Worm (Caenorhabditis elegans): ENCODE data around the gene far-3.

Gene far-3

ce11 chrV:13006754-13007153 is 9.4 kb upstream of the far-3 start:
- TF ChIP-seq arid-1 (GFP tag; conservative IDR thresholded peaks at IDR 0.05) = 0 out of 2 replicates have a peak, but pooled peaks have one; percentile 28
- TF ChIP-seq lin-38 (GFP tag; IDR thresholded peaks at IDR 0.05) = peak; percentile 40
- no peak for TF ChIP-seq ztf-7 (tag; optimal IDR thresholded peaks at IDR 0.05)

- TF ChIP-seq lsy-2 (tag; optimal IDR thresholded peaks at IDR 0.05) = no peak
- TF ChIP-seq daf-12 (tag; optimal IDR thresholded peaks at IDR 0.05) = no peak
- TF ChIP-seq D1046.2 (GFP tag; IDR thresholded peaks at IDR 0.05) = peak; percentile 71; the same call in 1 of the 2 replicates
- no peak for TF ChIP-seq Y105C5A.15 (GFP tag; IDR thresholded peaks at IDR 0.05)
- peak; percentile 90 for TF ChIP-seq set-16 (GFP tag; IDR thresholded peaks at IDR 0.05)
- TF ChIP-seq aha-1 (tag) = peak; percentile 69
- no peak for TF ChIP-seq mxl-2 (GFP tag; conservative IDR thresholded peaks at IDR 0.05)
- TF ChIP-seq fkh-10 (GFP tag; optimal IDR thresholded peaks at IDR 0.05) = no peak
Observed at ce11 chrV:13004374-13004773, 7.1 kb upstream of the far-3 start.

- peak; percentile 65 for TF ChIP-seq F10B5.3 (tag; optimal IDR thresholded peaks at IDR 0.05)
- 0 out of 2 replicates have a peak, but pooled peaks have one; percentile 39 for TF ChIP-seq zfp-3 (GFP tag; conservative IDR thresholded peaks at IDR 0.05)
- peak; percentile 61 for TF ChIP-seq duxl-1 (tag; optimal IDR thresholded peaks at IDR 0.05; ENCODE audit: poor library complexity)
- no peak for TF ChIP-seq snpc-4 (tag; optimal IDR thresholded peaks at IDR 0.05)
- 0 out of 2 replicates have a peak, but pooled peaks have one; percentile 55 for TF ChIP-seq F26F4.8 (GFP tag; conservative IDR thresholded peaks at IDR 0.05)
- peak; percentile 85 for TF ChIP-seq mep-1 (tag; optimal IDR thresholded peaks at IDR 0.05)
- no peak for TF ChIP-seq fos-1 (tag; optimal IDR thresholded peaks at IDR 0.05)
- TF ChIP-seq F49E8.2 (tag; optimal IDR thresholded peaks at IDR 0.05; ENCODE audit: borderline replicate concordance) = peak; percentile 65
- 0 out of 2 replicates have a peak, but pooled peaks have one; percentile 49 for TF ChIP-seq ZK337.2 (GFP tag; IDR thresholded peaks at IDR 0.05)
- no peak for TF ChIP-seq lin-15B (tag; optimal IDR thresholded peaks at IDR 0.05)
- TF ChIP-seq ces-1 (GFP tag; optimal IDR thresholded peaks at IDR 0.05) = no peak
- TF ChIP-seq fkh-10 (GFP tag; optimal IDR thresholded peaks at IDR 0.05) = no peak
- TF ChIP-seq lin-13 (GFP tag; optimal IDR thresholded peaks at IDR 0.05) = peak; percentile 36
- peak; percentile 76 for TF ChIP-seq mes-2 (tag; optimal IDR thresholded peaks at IDR 0.05; ENCODE audit: poor library complexity, severe bottlenecking)
- no peak for TF ChIP-seq saeg-2 (GFP tag; IDR thresholded peaks at IDR 0.05)
- TF ChIP-seq sdz-12 (GFP tag; optimal IDR thresholded peaks at IDR 0.05) = no peak
- TF ChIP-seq nhr-111 (GFP tag; optimal IDR thresholded peaks at IDR 0.05) = peak; percentile 66
- TF ChIP-seq nhr-28 (tag; optimal IDR thresholded peaks at IDR 0.05) = peak; percentile 72
- TF ChIP-seq dve-1 (tag; optimal IDR thresholded peaks at IDR 0.05; ENCODE audit: insufficient read depth) = peak; percentile 80
- TF ChIP-seq madf-5 (GFP tag; IDR thresholded peaks at IDR 0.05) = peak in 1 of 2 experiments; percentile 8; a peak in 1 of 4 replicates
- TF ChIP-seq ztf-11 (tag; optimal IDR thresholded peaks at IDR 0.05) = no peak
- TF ChIP-seq F44E2.7 (GFP tag; IDR thresholded peaks at IDR 0.05) = 0 out of 2 replicates have a peak, but pooled peaks have one; percentile 61
- peak; percentile 53; the same call in 1 of the 2 replicates for TF ChIP-seq madf-9 (GFP tag; conservative IDR thresholded peaks at IDR 0.05)
- TF ChIP-seq nhr-76 (tag; optimal IDR thresholded peaks at IDR 0.05) = no peak
- TF ChIP-seq tag-97 (GFP tag; IDR thresholded peaks at IDR 0.05) = no peak
- TF ChIP-seq T26A8.4 (GFP tag; IDR thresholded peaks at IDR 0.05) = peak; percentile 88
- TF ChIP-seq gei-8 (GFP tag; optimal IDR thresholded peaks at IDR 0.05) = peak; percentile 62
- peak; percentile 85 for TF ChIP-seq ctbp-1 (GFP tag; IDR thresholded peaks at IDR 0.05)
- peak; percentile 77 for TF ChIP-seq tra-1 (GFP tag; IDR thresholded peaks at IDR 0.05)
- TF ChIP-seq egl-27 (tag; optimal IDR thresholded peaks at IDR 0.05) = peak; percentile 18
- peak; percentile 50 for TF ChIP-seq php-3 (GFP tag; IDR thresholded peaks at IDR 0.05)
- TF ChIP-seq unc-39 (tag; optimal IDR thresholded peaks at IDR 0.05) = no peak
- TF ChIP-seq mdt-29 (GFP tag; IDR thresholded peaks at IDR 0.05) = 0 out of 2 replicates have a peak, but pooled peaks have one; percentile 17
- TF ChIP-seq unc-130 (GFP tag; optimal IDR thresholded peaks at IDR 0.05) = peak; percentile 50
- TF ChIP-seq hmg-1.1 (GFP tag; IDR thresholded peaks at IDR 0.05) = peak; percentile 94
- TF ChIP-seq F37D6.2 (tag; optimal IDR thresholded peaks at IDR 0.05) = peak; percentile 52
- TF ChIP-seq mxl-3 (GFP tag; optimal IDR thresholded peaks at IDR 0.05) = peak; percentile 64
- TF ChIP-seq dpl-1 (GFP tag; optimal IDR thresholded peaks at IDR 0.05) = peak; percentile 46
Observed at ce11 chrV:13003378-13003777, 6.1 kb upstream of the far-3 start.
